Worm (Caenorhabditis elegans) whole organism, midembryonic: ENCODE data around the gene skat-1.

Experiments used
- T22C8.4 ChIP-seq: fragments of 200-800 bp; sonication (Bioruptor generic); IDR thresholded peaks from 2 replicates; pipeline ENCODE4 v1.3.6; 2022; ENCODE audit warnings: missing genetic modification characterization, missing compliant biosample characterization
- cog-1 ChIP-seq: sonication (generic microtip); optimal IDR thresholded peaks from 2 replicates; lab custom pipeline; 2016; ENCODE audit warnings: missing genetic modification characterization, missing compliant biosample characterization
- flt-1 ChIP-seq: fragments of 200-800 bp; sonication (Bioruptor generic); IDR thresholded peaks from 2 replicates; pipeline ENCODE4 v1.3.6; 2022; ENCODE audit warnings: missing genetic modification characterization, missing compliant biosample characterization
- klf-2 ChIP-seq: fragments of 200-800 bp; sonication (Bioruptor generic); conservative IDR thresholded peaks from 2 replicates; pipeline ENCODE4 v1.3.6; 2022; ENCODE audit warnings: missing genetic modification reagents, missing genetic modification characterization, missing compliant biosample characterization
- med-1 ChIP-seq: sonication (generic microtip); optimal IDR thresholded peaks from 2 replicates; lab custom pipeline; 2017; ENCODE audit warnings: missing genetic modification characterization, mild to moderate bottlenecking, missing compliant biosample characterization, antibody characterized with exemption, missing genetic modification reagents; ENCODE audit not compliant: insufficient read depth
- ref-1 ChIP-seq: fragments of 200-800 bp; sonication (Bioruptor generic); conservative IDR thresholded peaks from 2 replicates; pipeline ENCODE4 v1.3.6; 2022; ENCODE audit warnings: missing genetic modification reagents, missing genetic modification characterization, missing compliant biosample characterization
- tab-1 ChIP-seq: fragments of 200-800 bp; sonication (Bioruptor generic); IDR thresholded peaks from 2 replicates; pipeline ENCODE4 v1.3.6; 2022; ENCODE audit warnings: missing genetic modification characterization, missing compliant biosample characterization
- ztf-23 ChIP-seq: fragments of 200-800 bp; sonication (Bioruptor generic); IDR thresholded peaks from 2 replicates; pipeline ENCODE4 v1.3.6; 2022; ENCODE audit warnings: missing genetic modification reagents, missing genetic modification characterization, missing compliant biosample characterization
- ztf-29 ChIP-seq: fragments of 200-800 bp; sonication (Bioruptor generic); IDR thresholded peaks from 2 replicates; pipeline ENCODE4 v1.3.6; 2022; ENCODE audit warnings: missing genetic modification reagents, missing genetic modification characterization, missing compliant biosample characterization

Gene skat-1

ce11 chrIII:8946285-8946684 lies 50.3 kb downstream of the skat-1 start:
- TF ChIP-seq med-1 (GFP tag; lab: Kevin White, UChicago) = no peak
- TF ChIP-seq klf-2 (GFP tag; lab: Robert Waterston, UW) = no peak
- no peak for TF ChIP-seq ztf-29 (GFP tag; lab: Robert Waterston, UW)
- no peak for TF ChIP-seq cog-1 (tag; lab: Kevin White, UChicago)
- no peak for TF ChIP-seq ztf-23 (GFP tag; lab: Robert Waterston, UW)
- TF ChIP-seq ref-1 (GFP tag; lab: Robert Waterston, UW) = no peak
- no peak for TF ChIP-seq T22C8.4 (GFP tag; lab: Robert Waterston, UW)
- no peak for TF ChIP-seq tab-1 (GFP tag; lab: Robert Waterston, UW)
- no peak for TF ChIP-seq flt-1 (GFP tag; lab: Robert Waterston, UW)
